Worm (Caenorhabditis elegans) whole organism, L4/young adult: ENCODE results near the gene hnd-1.

ENCODE experiments used
- W03F9.2 ChIP-seq: fragments of 150-350 bp; optimal IDR thresholded peaks from 2 replicates; lab custom pipeline; 2014; ENCODE audit warnings: missing biosample characterization, missing genetic modification characterization
- dao-5 ChIP-seq: sonication (generic microtip); optimal IDR thresholded peaks from 2 replicates; lab custom pipeline; 2016; ENCODE audit warnings: missing genotype, missing genetic modification characterization, moderate library complexity, missing compliant biosample characterization
- him-1 ChIP-seq: sonication (generic microtip); optimal IDR thresholded peaks from 2 replicates; lab custom pipeline; 2016; ENCODE audit warnings: missing genotype, missing genetic modification reagents, missing genetic modification characterization, missing compliant biosample characterization

ce11 chrX:11696696-11697095 is 12.3 kb downstream of the hnd-1 start, which contains the start of gene C44C10.12:
- no peak for TF ChIP-seq dao-5 (tag; lab: Kevin White, UChicago)
- TF ChIP-seq W03F9.2 (tag; lab: Kevin White, UChicago) = no peak
- TF ChIP-seq him-1 (tag; lab: Kevin White, UChicago) = no peak
